Fruit fly (Drosophila melanogaster): ENCODE results near the gene Ddrgk1.

dm6 chr3R:21199085-21199899, 15.6 kb upstream of the Ddrgk1 start:
- TF ChIP-seq Abd-B (GFP tag; optimal IDR thresholded peaks at IDR 0.05) = no peak
- TF ChIP-seq tai (GFP tag; optimal IDR thresholded peaks at IDR 0.05) = no peak
- no peak for TF ChIP-seq usp (GFP tag; optimal IDR thresholded peaks at IDR 0.05)
- TF ChIP-seq br (GFP tag; optimal IDR thresholded peaks at IDR 0.05) = no peak
